Fruit fly (Drosophila melanogaster) whole organism, embryonic: Measurements from ENCODE around the gene tub.

Experiments
- Asciz ChIP-seq: fragments of 200-800 bp; sonication (Bioruptor generic); optimal IDR thresholded peaks from 2 replicates; lab custom pipeline; 2017; ENCODE audit warnings: missing biosample characterization, mild to moderate bottlenecking, missing genetic modification characterization, missing genetic modification reagents
- Bteb2 ChIP-seq: fragments of 200-800 bp; sonication (Bioruptor generic); optimal IDR thresholded peaks from 2 replicates; lab custom pipeline; 2016; ENCODE audit warnings: missing biosample characterization, missing genetic modification characterization
- CG10462 ChIP-seq: fragments of 200-800 bp; sonication (Bioruptor generic); optimal IDR thresholded peaks from 2 replicates; lab custom pipeline; 2016; ENCODE audit warnings: missing biosample characterization, missing genetic modification characterization
- CG11398 ChIP-seq: fragments of 200-800 bp; sonication (Bioruptor generic); optimal IDR thresholded peaks from 2 replicates; lab custom pipeline; 2016; ENCODE audit warnings: missing biosample characterization, missing genetic modification characterization
- CG11560 ChIP-seq: fragments of 200-800 bp; sonication (Bioruptor generic); IDR thresholded peaks from 3 replicates; pipeline ENCODE4 v1.3.6; 2022; ENCODE audit warnings: missing biosample characterization, missing genetic modification characterization
- CG12155 ChIP-seq: fragments of 200-800 bp; sonication (Bioruptor generic); optimal IDR thresholded peaks from 3 replicates; lab custom pipeline; 2016; ENCODE audit warnings: missing biosample characterization, missing genetic modification characterization
- CG1233 ChIP-seq: fragments of 200-800 bp; sonication (Bioruptor generic); optimal IDR thresholded peaks from 4 replicates; lab custom pipeline; 2018; ENCODE audit warnings: missing biosample characterization, mild to moderate bottlenecking, missing genetic modification characterization
- CG13424 ChIP-seq: fragments of 200-800 bp; sonication (Bioruptor generic); optimal IDR thresholded peaks from 2 replicates; lab custom pipeline; 2019; ENCODE audit warnings: missing biosample characterization, mild to moderate bottlenecking, missing genetic modification characterization, moderate library complexity
- CG14965 ChIP-seq: fragments of 200-800 bp; sonication (Bioruptor generic); optimal IDR thresholded peaks from 2 replicates; lab custom pipeline; 2016; ENCODE audit warnings: missing biosample characterization, missing genetic modification characterization, borderline replicate concordance
- CG15011 ChIP-seq: fragments of 200-800 bp; sonication (Bioruptor generic); optimal IDR thresholded peaks from 3 replicates; lab custom pipeline; 2018; ENCODE audit warnings: missing biosample characterization, mild to moderate bottlenecking, missing genetic modification characterization
- CG16779 ChIP-seq: fragments of 200-800 bp; sonication (Bioruptor generic); IDR thresholded peaks from 2 replicates; pipeline ENCODE4 v1.3.6; 2022; ENCODE audit warnings: missing biosample characterization, missing genetic modification characterization
- CG17612 ChIP-seq: fragments of 200-800 bp; sonication (Bioruptor generic); IDR thresholded peaks from 2 replicates; pipeline ENCODE4 v1.3.6; 2022; ENCODE audit warnings: missing biosample characterization, missing genetic modification characterization
- CG17802 ChIP-seq: fragments of 200-800 bp; sonication (Bioruptor generic); optimal IDR thresholded peaks from 2 replicates; lab custom pipeline; 2018; ENCODE audit warnings: missing biosample characterization, mild to moderate bottlenecking, missing genetic modification characterization, moderate library complexity
- CG17829 ChIP-seq: fragments of 200-800 bp; optimal IDR thresholded peaks from 2 replicates; lab custom pipeline; 2019; ENCODE audit warnings: missing biosample characterization, mild to moderate bottlenecking, missing genetic modification characterization, moderate library complexity
- CG2712 ChIP-seq: fragments of 200-800 bp; optimal IDR thresholded peaks from 3 replicates; lab custom pipeline; 2019; ENCODE audit warnings: missing biosample characterization, mild to moderate bottlenecking, missing genetic modification characterization, moderate library complexity
- CG30020 ChIP-seq: fragments of 200-800 bp; optimal IDR thresholded peaks from 2 replicates; lab custom pipeline; 2019; ENCODE audit warnings: missing biosample characterization, mild to moderate bottlenecking, missing genetic modification characterization, moderate library complexity
- CG30431 ChIP-seq: fragments of 200-800 bp; sonication (Bioruptor generic); optimal IDR thresholded peaks from 2 replicates; lab custom pipeline; 2017; ENCODE audit warnings: missing biosample characterization, missing genetic modification characterization
- CG31224 ChIP-seq: fragments of 200-800 bp; sonication (Bioruptor generic); IDR thresholded peaks from 2 replicates; pipeline ENCODE4 v1.3.6; 2022; ENCODE audit warnings: missing biosample characterization, missing genetic modification characterization
- CG34422 ChIP-seq: fragments of 200-800 bp; sonication (Bioruptor generic); IDR thresholded peaks from 3 replicates; pipeline ENCODE4 v1.3.6; 2022; ENCODE audit warnings: missing biosample characterization, missing genetic modification characterization
- CG4360 ChIP-seq: fragments of 200-800 bp; sonication (Bioruptor generic); IDR thresholded peaks from 2 replicates; pipeline ENCODE4 v1.3.6; 2022; ENCODE audit warnings: missing biosample characterization, missing genetic modification characterization
- CG4617 ChIP-seq: fragments of 200-800 bp; sonication (Bioruptor generic); optimal IDR thresholded peaks from 3 replicates; lab custom pipeline; 2016; ENCODE audit warnings: missing biosample characterization, missing genetic modification characterization, borderline replicate concordance
- CG6175 ChIP-seq: fragments of 200-800 bp; sonication (Bioruptor generic); IDR thresholded peaks from 3 replicates; pipeline ENCODE4 v1.3.6; 2022; ENCODE audit warnings: missing biosample characterization, missing genetic modification characterization
- CG6683 ChIP-seq: fragments of 200-800 bp; sonication (Bioruptor generic); optimal IDR thresholded peaks from 2 replicates; lab custom pipeline; 2017; ENCODE audit warnings: missing biosample characterization, mild to moderate bottlenecking, missing genetic modification characterization, missing genetic modification reagents
- CG7556 ChIP-seq: fragments of 200-800 bp; sonication (Bioruptor generic); optimal IDR thresholded peaks from 2 replicates; lab custom pipeline; 2017; ENCODE audit warnings: missing biosample characterization, mild to moderate bottlenecking, missing genetic modification characterization
- CG7745 ChIP-seq: fragments of 200-800 bp; sonication (Bioruptor generic); optimal IDR thresholded peaks from 2 replicates; lab custom pipeline; 2018; ENCODE audit warnings: missing biosample characterization, mild to moderate bottlenecking, missing genetic modification characterization, moderate library complexity
- CG8089 ChIP-seq: fragments of 200-800 bp; sonication (Bioruptor generic); optimal IDR thresholded peaks from 3 replicates; lab custom pipeline; 2016; ENCODE audit warnings: missing biosample characterization, missing genetic modification characterization
- CG9876 ChIP-seq: fragments of 200-800 bp; sonication (Bioruptor generic); optimal IDR thresholded peaks from 2 replicates; lab custom pipeline; 2016; ENCODE audit warnings: missing biosample characterization, missing genetic modification characterization
- CG9932 ChIP-seq: fragments of 200-800 bp; sonication (Bioruptor generic); IDR thresholded peaks from 2 replicates; pipeline ENCODE4 v1.3.6; 2022; ENCODE audit warnings: missing biosample characterization, missing genetic modification characterization
- CkIIα-i1 ChIP-seq: fragments of 200-800 bp; sonication (Bioruptor generic); IDR thresholded peaks from 2 replicates; pipeline ENCODE4 v1.3.6; 2022; ENCODE audit warnings: missing biosample characterization, missing genetic modification characterization
- HLHmδ ChIP-seq: fragments of 200-800 bp; sonication (Bioruptor generic); optimal IDR thresholded peaks from 2 replicates; lab custom pipeline; 2018; ENCODE audit warnings: missing biosample characterization, mild to moderate bottlenecking, missing genetic modification characterization, moderate library complexity
- Hmr ChIP-seq: fragments of 200-800 bp; sonication (Bioruptor generic); optimal IDR thresholded peaks from 3 replicates; lab custom pipeline; 2017; ENCODE audit warnings: mild to moderate bottlenecking, missing biosample characterization, missing genetic modification reagents, missing genetic modification characterization
- Meics ChIP-seq: fragments of 200-800 bp; sonication (Bioruptor generic); optimal IDR thresholded peaks from 2 replicates; lab custom pipeline; 2017; ENCODE audit warnings: missing biosample characterization, mild to moderate bottlenecking, missing genetic modification characterization
- Myb ChIP-seq: fragments of 200-800 bp; sonication (Bioruptor generic); optimal IDR thresholded peaks from 2 replicates; lab custom pipeline; 2016; ENCODE audit warnings: missing biosample characterization, missing genetic modification characterization
- Sry-β ChIP-seq: fragments of 200-800 bp; sonication (Bioruptor generic); optimal IDR thresholded peaks from 2 replicates; lab custom pipeline; 2018; ENCODE audit warnings: missing biosample characterization, mild to moderate bottlenecking, missing genetic modification characterization, moderate library complexity
- ara ChIP-seq: fragments of 200-800 bp; sonication (Bioruptor generic); IDR thresholded peaks from 2 replicates; pipeline ENCODE4 v1.3.6; 2022; ENCODE audit warnings: missing biosample characterization, missing genetic modification characterization
- ase ChIP-seq: fragments of 200-800 bp; sonication (Bioruptor generic); IDR thresholded peaks from 3 replicates; pipeline ENCODE4 v1.3.6; 2022; ENCODE audit warnings: missing biosample characterization, missing genetic modification characterization
- ash1 ChIP-seq: fragments of 200-800 bp; sonication (Bioruptor generic); optimal IDR thresholded peaks from 2 replicates; lab custom pipeline; 2018; ENCODE audit warnings: missing biosample characterization, mild to moderate bottlenecking, missing genetic modification characterization
- az2 ChIP-seq: fragments of 200-800 bp; sonication (Bioruptor generic); optimal IDR thresholded peaks from 3 replicates; lab custom pipeline; 2016; ENCODE audit warnings: missing biosample characterization, missing genetic modification characterization
- chinmo ChIP-seq: fragments of 200-800 bp; sonication (Bioruptor generic); IDR thresholded peaks from 4 replicates; pipeline ENCODE4 v1.3.6; 2022; ENCODE audit warnings: missing biosample characterization, missing genetic modification characterization; ENCODE audit not compliant: partially characterized antibody
- ci ChIP-seq: fragments of 200-800 bp; sonication (Bioruptor generic); IDR thresholded peaks from 3 replicates; pipeline ENCODE4 v1.3.6; 2022; ENCODE audit warnings: missing biosample characterization, missing genetic modification characterization
- croc ChIP-seq: fragments of 200-800 bp; sonication (Bioruptor generic); conservative IDR thresholded peaks from 3 replicates; pipeline ENCODE4 v1.3.6; 2022; ENCODE audit warnings: missing biosample characterization, missing genetic modification characterization
- grau ChIP-seq: fragments of 200-800 bp; optimal IDR thresholded peaks from 3 replicates; lab custom pipeline; 2019; ENCODE audit warnings: missing biosample characterization, mild to moderate bottlenecking, missing genetic modification characterization, moderate library complexity
- h ChIP-seq: fragments of >200 bp; optimal IDR thresholded peaks from 2 replicates; lab custom pipeline; 2017
- ind ChIP-seq: fragments of 200-800 bp; sonication (Bioruptor generic); optimal IDR thresholded peaks from 3 replicates; lab custom pipeline; 2016; ENCODE audit warnings: missing biosample characterization, missing genetic modification characterization
- p53 ChIP-seq: fragments of 200-800 bp; sonication (Bioruptor generic); optimal IDR thresholded peaks from 2 replicates; lab custom pipeline; 2016; ENCODE audit warnings: missing biosample characterization, missing genetic modification characterization
- pfk ChIP-seq: fragments of 200-800 bp; sonication (Bioruptor generic); optimal IDR thresholded peaks from 2 replicates; lab custom pipeline; 2018; ENCODE audit warnings: missing biosample characterization, mild to moderate bottlenecking, missing genetic modification characterization, moderate library complexity
- pnt ChIP-seq: fragments of 200-800 bp; sonication (Bioruptor generic); optimal IDR thresholded peaks from 3 replicates; lab custom pipeline; 2016; ENCODE audit warnings: missing biosample characterization, missing genetic modification characterization
- sc ChIP-seq, 3 experiments: fragments of >200 bp in 2 of 3; fragments of 200-800 bp in 1 of 3; sonication (Bioruptor generic) in 1 of 3; optimal IDR thresholded peaks; 2 replicates in 2 of 3; 3 replicates in 1 of 3; lab custom pipeline; 2017; ENCODE audit warnings: mild to moderate bottlenecking in 1 of 3, missing biosample characterization in 1 of 3, missing genetic modification characterization in 1 of 3, missing genetic modification reagents in 1 of 3
- sisA ChIP-seq: fragments of 200-800 bp; sonication (Bioruptor generic); IDR thresholded peaks from 2 replicates; pipeline ENCODE4 v1.3.6; 2022; ENCODE audit warnings: missing biosample characterization, missing genetic modification characterization
- sqz ChIP-seq: fragments of 200-800 bp; sonication (Bioruptor generic); optimal IDR thresholded peaks from 3 replicates; lab custom pipeline; 2018; ENCODE audit warnings: missing biosample characterization, mild to moderate bottlenecking, missing genetic modification characterization
- sr ChIP-seq: fragments of 200-800 bp; sonication (Bioruptor generic); IDR thresholded peaks from 3 replicates; pipeline ENCODE4 v1.3.6; 2022; ENCODE audit warnings: missing biosample characterization, missing genetic modification characterization

The tub gene

DNA sequence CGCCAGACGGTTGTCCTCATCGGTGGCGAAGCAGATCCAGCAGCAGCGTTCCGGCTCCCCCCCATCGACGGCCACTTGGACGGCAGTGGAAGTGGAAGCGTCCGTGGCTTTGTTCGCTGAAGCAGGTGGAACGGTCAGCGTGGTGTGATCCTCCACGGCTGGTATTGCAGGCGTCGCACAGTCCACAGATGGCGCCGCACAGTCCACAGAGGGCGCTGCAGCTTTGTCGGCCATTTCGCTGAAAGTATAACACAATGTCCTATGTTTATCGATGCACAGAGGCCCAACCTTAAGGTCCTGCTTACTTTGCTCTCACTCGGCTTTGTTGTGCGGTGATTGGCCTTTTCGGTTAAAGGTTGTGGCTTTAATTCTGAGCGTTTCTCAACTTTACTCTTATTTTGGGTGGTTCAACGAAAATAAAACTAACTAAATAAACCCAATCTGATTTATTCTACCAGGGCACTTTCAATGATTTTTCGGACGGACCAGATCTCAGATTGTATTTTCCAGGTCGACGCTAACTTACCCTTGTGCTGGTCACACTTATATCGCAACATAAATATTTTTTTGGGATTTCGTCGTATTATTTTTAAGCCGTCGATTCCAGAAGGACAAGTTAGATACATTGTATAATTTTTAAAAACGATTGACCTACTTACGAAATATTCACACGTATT is 10.0 kb downstream of the tub start, which contains the start of gene CG9855 (continued):
- TF ChIP-seq CG9876 (GFP tag; lab: Kevin White, UChicago) (no peak), sc (optimal IDR thresholded peaks at IDR 0.05; lab: Kevin White, UChicago) (no peak), sc (GFP tag; optimal IDR thresholded peaks at IDR 0.05; lab: Kevin White, UChicago) (no peak), CG31224 (GFP tag; lab: Robert Waterston, UW) (no peak), sr (no peak), CG4617 (GFP tag; lab: Kevin White, UChicago) (peak; percentile 83), CG17802 (tag; lab: Kevin White, UChicago) (no peak), Meics (GFP tag; lab: Kevin White, UChicago) (no peak), ind (GFP tag; lab: Kevin White, UChicago) (no peak), pfk (GFP tag; lab: Kevin White, UChicago) (no peak), CG2712 (tag; lab: Kevin White, UChicago) (peak; percentile 32), CG30020 (tag; lab: Kevin White, UChicago) (peak; percentile 84), pnt (no peak), CG10462 (GFP tag; lab: Kevin White, UChicago) (no peak), h (lab: Kevin White, UChicago) (no peak), CG30431 (no peak), ase (0 out of 3 replicates have a peak, but pooled peaks have one; percentile 5), Myb (no peak), CG17829 (peak; percentile 50), ci (GFP tag; lab: Robert Waterston, UW) (no peak), CG6683 (no peak), Asciz (GFP tag; lab: Kevin White, UChicago) (no peak), CG15011 (GFP tag; lab: Kevin White, UChicago) (no peak), Hmr (GFP tag; lab: Kevin White, UChicago) (peak; percentile 17), CG8089 (GFP tag; lab: Kevin White, UChicago) (no peak), CG17612 (GFP tag; lab: Robert Waterston, UW) (no peak), CkIIα-i1 (no peak), CG1233 (no peak), CG11398 (GFP tag; lab: Kevin White, UChicago) (no peak), ara (GFP tag; lab: Robert Waterston, UW) (no peak), Sry-β (GFP tag; lab: Kevin White, UChicago) (no peak), CG4360 (no peak), CG9932 (no peak), CG34422 (no peak), CG16779 (GFP tag; lab: Robert Waterston, UW) (no peak), CG12155 (GFP tag; lab: Kevin White, UChicago) (no peak), ash1 (no peak), CG14965 (GFP tag; lab: Kevin White, UChicago) (no peak), grau (tag; lab: Kevin White, UChicago) (no peak), sqz (GFP tag; lab: Kevin White, UChicago) (no peak), CG13424 (tag; lab: Kevin White, UChicago) (no peak), CG11560 (tag; lab: Robert Waterston, UW) (no peak), Bteb2 (GFP tag; lab: Kevin White, UChicago) (no peak), croc (no peak), chinmo (no peak), sisA (GFP tag; lab: Robert Waterston, UW) (no peak), CG6175 (no peak), HLHmδ (no peak), CG7745 (no peak), CG7556 (GFP tag; lab: Kevin White, UChicago) (no peak), az2 (no peak), p53 (GFP tag; lab: Kevin White, UChicago) (no peak)
